Worm (Caenorhabditis elegans) whole organism, L1 larva: ENCODE results near the gene coa-7.

ENCODE experiments used
- blmp-1 ChIP-seq: fragments of 150-350 bp; optimal IDR thresholded peaks from 2 replicates; lab custom pipeline; 2014; ENCODE audit warnings: missing biosample characterization, missing genetic modification characterization
- efl-3 ChIP-seq: fragments of 200-800 bp; sonication (Bioruptor generic); optimal IDR thresholded peaks from 2 replicates; lab custom pipeline; 2018; ENCODE audit warnings: mild to moderate bottlenecking, missing genetic modification characterization, missing compliant biosample characterization
- lin-39 ChIP-seq: fragments of 150-350 bp; optimal IDR thresholded peaks from 2 replicates; lab custom pipeline; 2014; ENCODE audit warnings: missing biosample characterization, missing genetic modification reagents, missing genetic modification characterization
- lsy-2 ChIP-seq, 2 experiments: fragments of 150-350 bp; optimal IDR thresholded peaks; 2 replicates each; lab custom pipeline; 2014; ENCODE audit warnings: missing biosample characterization in 2 of 2, missing genetic modification characterization in 2 of 2
- mdl-1 ChIP-seq, 2 experiments: fragments of 150-350 bp; optimal IDR thresholded peaks; 2 replicates each; lab custom pipeline; 2014 to 2017; ENCODE audit warnings: missing biosample characterization in 2 of 2, missing genetic modification characterization in 2 of 2, inconsistent platforms in 1 of 2
- mep-1 ChIP-seq: fragments of 150-350 bp; optimal IDR thresholded peaks from 2 replicates; lab custom pipeline; 2014; ENCODE audit warnings: missing biosample characterization, missing genetic modification characterization
- nhr-237 ChIP-seq: fragments of 150-350 bp; optimal IDR thresholded peaks from 2 replicates; lab custom pipeline; 2014; ENCODE audit warnings: missing biosample characterization, missing genetic modification characterization
- nhr-28 ChIP-seq: fragments of 150-350 bp; optimal IDR thresholded peaks from 2 replicates; lab custom pipeline; 2014; ENCODE audit warnings: missing biosample characterization, missing genetic modification characterization
- nhr-76 ChIP-seq: sonication (generic microtip); optimal IDR thresholded peaks from 2 replicates; lab custom pipeline; 2017; ENCODE audit warnings: missing biosample characterization, missing genetic modification characterization
- pqm-1 ChIP-seq: sonication (generic microtip); optimal IDR thresholded peaks from 3 replicates; lab custom pipeline; 2017; ENCODE audit warnings: missing biosample characterization, missing genetic modification characterization
- rnt-1 ChIP-seq: sonication (generic microtip); optimal IDR thresholded peaks from 2 replicates; lab custom pipeline; 2016; ENCODE audit warnings: mild to moderate bottlenecking, missing genetic modification characterization, moderate library complexity, missing compliant biosample characterization
- unc-130 ChIP-seq: fragments of 150-350 bp; optimal IDR thresholded peaks from 2 replicates; lab custom pipeline; 2017; ENCODE audit warnings: missing biosample characterization, missing genetic modification characterization, inconsistent platforms
- unc-30 ChIP-seq: sonication (generic microtip); optimal IDR thresholded peaks from 2 replicates; lab custom pipeline; 2017; ENCODE audit warnings: missing biosample characterization, missing genetic modification characterization

ce11 chrII:11612034-11612723, 38.8 kb downstream of the coa-7 start, which contains the start of gene F07A11.5:
- TF ChIP-seq efl-3 (no peak), unc-30 (tag; lab: Kevin White, UChicago) (no peak), unc-130 (no peak), mdl-1 (tag; optimal IDR thresholded peaks at IDR 0.05; lab: Kevin White, UChicago) (no peak), blmp-1 (no peak), nhr-28 (tag; lab: Kevin White, UChicago) (no peak), rnt-1 (tag; lab: Kevin White, UChicago) (no peak), pqm-1 (tag; lab: Kevin White, UChicago) (no peak), mep-1 (tag; lab: Kevin White, UChicago) (no peak), nhr-237 (no peak), lsy-2 (tag; optimal IDR thresholded peaks at IDR 0.05; lab: Kevin White, UChicago) (no peak), lin-39 (tag; lab: Kevin White, UChicago) (no peak), nhr-76 (tag; lab: Kevin White, UChicago) (no peak)
